Worm (Caenorhabditis elegans) whole organism, early embryonic: ENCODE measurements around the gene ZK616.3.

Experiments used
- aly-1 ChIP-seq: sonication (generic microtip); optimal IDR thresholded peaks from 2 replicates; lab custom pipeline; 2016; ENCODE audit warnings: missing genetic modification characterization, missing compliant biosample characterization
- ama-1 ChIP-seq: fragments of 150-350 bp; optimal IDR thresholded peaks from 2 replicates; lab custom pipeline; 2014
- ceh-13 ChIP-seq: fragments of 200-800 bp; sonication (Bioruptor generic); optimal IDR thresholded peaks from 2 replicates; lab custom pipeline; 2018; ENCODE audit warnings: mild to moderate bottlenecking, missing genetic modification characterization, missing compliant biosample characterization
- ceh-36 ChIP-seq: sonication (generic microtip); optimal IDR thresholded peaks from 2 replicates; lab custom pipeline; 2016; ENCODE audit warnings: missing genetic modification characterization, inconsistent platforms, missing compliant biosample characterization
- ets-7 ChIP-seq: sonication (generic microtip); optimal IDR thresholded peaks from 2 replicates; lab custom pipeline; 2016; ENCODE audit warnings: missing genotype, missing genetic modification characterization, missing compliant biosample characterization
- hnd-1 ChIP-seq: sonication (generic microtip); optimal IDR thresholded peaks from 2 replicates; lab custom pipeline; 2016; ENCODE audit warnings: missing genetic modification characterization, missing compliant biosample characterization
- pes-1 ChIP-seq: fragments of 200-800 bp; sonication (Bioruptor generic); IDR thresholded peaks from 2 replicates; pipeline ENCODE4 v1.3.6; 2022; ENCODE audit warnings: missing genetic modification reagents, missing genetic modification characterization, missing compliant biosample characterization
- sea-1 ChIP-seq: fragments of 200-800 bp; sonication (Bioruptor generic); conservative IDR thresholded peaks from 2 replicates; pipeline ENCODE4 v1.3.6; 2022; ENCODE audit warnings: missing genetic modification characterization, missing compliant biosample characterization

- TF ChIP-seq ceh-36 (tag; lab: Kevin White, UChicago) (no peak), aly-1 (tag; lab: Kevin White, UChicago) (no peak), ets-7 (tag; lab: Kevin White, UChicago) (no peak), hnd-1 (no peak), ama-1 (lab: Kevin White, UChicago) (no peak), pes-1 (GFP tag; lab: Robert Waterston, UW) (no peak), sea-1 (GFP tag; lab: Robert Waterston, UW) (no peak), ceh-13 (no peak)
Observed at ce11 chrIV:5382609-5383008, 14.3 kb upstream of the ZK616.3 start, which contains the start of gene F41H10.1.
